Worm (Caenorhabditis elegans) whole organism, L1 larva: ENCODE results near the gene cut-4.

ENCODE experiments used
- C16A3.4 ChIP-seq: fragments of 150-350 bp; optimal IDR thresholded peaks from 2 replicates; lab custom pipeline; 2014; ENCODE audit warnings: missing biosample characterization, missing genetic modification characterization
- C34B4.2 ChIP-seq: sonication (generic microtip); optimal IDR thresholded peaks from 2 replicates; lab custom pipeline; 2017; ENCODE audit warnings: mild to moderate bottlenecking, missing genetic modification characterization, missing compliant biosample characterization
- F16B12.6 ChIP-seq: fragments of 150-350 bp; optimal IDR thresholded peaks from 2 replicates; lab custom pipeline; 2014; ENCODE audit warnings: missing biosample characterization, missing genetic modification characterization
- aly-2 ChIP-seq: fragments of 150-350 bp; optimal IDR thresholded peaks from 2 replicates; lab custom pipeline; 2014; ENCODE audit warnings: missing biosample characterization, missing genetic modification characterization
- blmp-1 ChIP-seq: fragments of 150-350 bp; optimal IDR thresholded peaks from 2 replicates; lab custom pipeline; 2014; ENCODE audit warnings: missing biosample characterization, missing genetic modification characterization
- ceh-8 ChIP-seq: fragments of 200-800 bp; sonication (Bioruptor generic); optimal IDR thresholded peaks from 2 replicates; lab custom pipeline; 2018; ENCODE audit warnings: mild to moderate bottlenecking, missing genetic modification characterization, moderate library complexity, missing compliant biosample characterization
- ceh-88 ChIP-seq: fragments of 200-800 bp; sonication (Bioruptor generic); IDR thresholded peaks from 2 replicates; pipeline ENCODE4 v1.3.6; 2022; ENCODE audit warnings: missing genetic modification characterization, missing compliant biosample characterization
- ceh-90 ChIP-seq: sonication (generic microtip); optimal IDR thresholded peaks from 2 replicates; lab custom pipeline; 2016; ENCODE audit warnings: missing genetic modification characterization, missing compliant biosample characterization
- dpl-1 ChIP-seq, 3 experiments: fragments of 150-350 bp in 2 of 3; sonication (generic microtip) in 1 of 3; optimal IDR thresholded peaks; 2 replicates each; lab custom pipeline; 2014 to 2017; ENCODE audit warnings: missing biosample characterization in 3 of 3, missing genetic modification characterization in 3 of 3, missing genetic modification reagents in 3 of 3
- efl-1 ChIP-seq, 4 experiments: fragments of 150-350 bp; optimal IDR thresholded peaks in 3 of 4; peaks in 1 of 4; 1 replicate in 1 of 4; 2 replicates in 3 of 4; lab custom pipeline; 2014; ENCODE audit warnings: missing biosample characterization in 2 of 4, missing genetic modification characterization in 2 of 4, missing genetic modification reagents in 2 of 4
- fkh-10 ChIP-seq: sonication (generic microtip); optimal IDR thresholded peaks from 2 replicates; lab custom pipeline; 2017; ENCODE audit warnings: missing biosample characterization, missing genetic modification reagents, missing genetic modification characterization
- fkh-4 ChIP-seq: sonication (generic microtip); optimal IDR thresholded peaks from 2 replicates; lab custom pipeline; 2016; ENCODE audit warnings: missing compliant biosample characterization, missing genetic modification characterization, borderline replicate concordance
- fkh-8 ChIP-seq: sonication (generic microtip); optimal IDR thresholded peaks from 2 replicates; lab custom pipeline; 2016; ENCODE audit warnings: mild to moderate bottlenecking, missing genetic modification characterization, missing compliant biosample characterization
- fos-1 ChIP-seq: fragments of 150-350 bp; optimal IDR thresholded peaks from 2 replicates; lab custom pipeline; 2014; ENCODE audit warnings: missing biosample characterization, missing genetic modification characterization
- grh-1 ChIP-seq: fragments of 200-800 bp; sonication (Bioruptor generic); IDR thresholded peaks from 2 replicates; pipeline ENCODE4 v1.3.6; 2022; ENCODE audit warnings: missing genetic modification reagents, missing genetic modification characterization, missing compliant biosample characterization
- hlh-17 ChIP-seq: fragments of 200-800 bp; sonication (Bioruptor generic); optimal IDR thresholded peaks from 2 replicates; lab custom pipeline; 2018; ENCODE audit warnings: missing genetic modification characterization, mild to moderate bottlenecking, missing compliant biosample characterization, moderate library complexity, borderline replicate concordance
- lin-13 ChIP-seq: fragments of 150-350 bp; optimal IDR thresholded peaks from 2 replicates; lab custom pipeline; 2014; ENCODE audit warnings: missing biosample characterization, missing genetic modification reagents, missing genetic modification characterization
- lin-14 ChIP-seq: fragments of 200-800 bp; sonication (Bioruptor generic); optimal IDR thresholded peaks from 2 replicates; lab custom pipeline; 2018; ENCODE audit warnings: mild to moderate bottlenecking, missing genetic modification characterization, moderate library complexity, missing compliant biosample characterization
- lin-35 ChIP-seq, 2 experiments: fragments of 150-350 bp; optimal IDR thresholded peaks; 2 replicates each; lab custom pipeline; 2014; ENCODE audit warnings: missing biosample characterization in 2 of 2, missing genetic modification characterization in 2 of 2, missing genetic modification reagents in 2 of 2
- lsy-2 ChIP-seq, 2 experiments: fragments of 150-350 bp; optimal IDR thresholded peaks; 2 replicates each; lab custom pipeline; 2014; ENCODE audit warnings: missing biosample characterization in 2 of 2, missing genetic modification characterization in 2 of 2
- mep-1 ChIP-seq: fragments of 150-350 bp; optimal IDR thresholded peaks from 2 replicates; lab custom pipeline; 2014; ENCODE audit warnings: missing biosample characterization, missing genetic modification characterization
- nhr-11 ChIP-seq: fragments of 150-350 bp; optimal IDR thresholded peaks from 2 replicates; lab custom pipeline; 2014; ENCODE audit warnings: missing biosample characterization, missing genetic modification characterization
- nhr-12 ChIP-seq: sonication (generic microtip); optimal IDR thresholded peaks from 2 replicates; lab custom pipeline; 2017; ENCODE audit warnings: missing biosample characterization, missing genetic modification characterization
- nhr-20 ChIP-seq: sonication (generic microtip); optimal IDR thresholded peaks from 2 replicates; lab custom pipeline; 2016; ENCODE audit warnings: mild to moderate bottlenecking, missing genetic modification characterization, missing compliant biosample characterization
- nhr-47 ChIP-seq: sonication (generic microtip); optimal IDR thresholded peaks from 2 replicates; lab custom pipeline; 2016; ENCODE audit warnings: mild to moderate bottlenecking, missing genetic modification characterization, moderate library complexity, missing compliant biosample characterization
- nhr-71 ChIP-seq: sonication (generic microtip); optimal IDR thresholded peaks from 2 replicates; lab custom pipeline; 2016; ENCODE audit warnings: mild to moderate bottlenecking, missing genetic modification characterization, moderate library complexity, missing compliant biosample characterization
- nhr-76 ChIP-seq: sonication (generic microtip); optimal IDR thresholded peaks from 2 replicates; lab custom pipeline; 2017; ENCODE audit warnings: missing biosample characterization, missing genetic modification characterization
- nhr-84 ChIP-seq: sonication (generic microtip); optimal IDR thresholded peaks from 2 replicates; lab custom pipeline; 2017; ENCODE audit warnings: missing biosample characterization, missing genetic modification characterization
- snu-23 ChIP-seq: sonication (generic microtip); optimal IDR thresholded peaks from 2 replicates; lab custom pipeline; 2016; ENCODE audit warnings: missing genetic modification characterization, missing compliant biosample characterization
- sptf-1 ChIP-seq: fragments of 150-350 bp; optimal IDR thresholded peaks from 2 replicates; lab custom pipeline; 2014; ENCODE audit warnings: missing biosample characterization, missing genetic modification characterization
- tbx-2 ChIP-seq: sonication (generic microtip); optimal IDR thresholded peaks from 2 replicates; lab custom pipeline; 2016; ENCODE audit warnings: missing genetic modification characterization, missing compliant biosample characterization
- unc-62 ChIP-seq: fragments of 150-350 bp; optimal IDR thresholded peaks from 2 replicates; lab custom pipeline; 2014; ENCODE audit warnings: missing biosample characterization, missing genetic modification reagents, missing genetic modification characterization
- xbp-1 ChIP-seq: sonication (generic microtip); optimal IDR thresholded peaks from 2 replicates; lab custom pipeline; 2016; ENCODE audit warnings: missing genetic modification characterization, missing compliant biosample characterization
- ztf-4 ChIP-seq: fragments of 150-350 bp; optimal IDR thresholded peaks from 2 replicates; lab custom pipeline; 2014; ENCODE audit warnings: missing biosample characterization, missing genetic modification characterization

cut-4 gene

DNA sequence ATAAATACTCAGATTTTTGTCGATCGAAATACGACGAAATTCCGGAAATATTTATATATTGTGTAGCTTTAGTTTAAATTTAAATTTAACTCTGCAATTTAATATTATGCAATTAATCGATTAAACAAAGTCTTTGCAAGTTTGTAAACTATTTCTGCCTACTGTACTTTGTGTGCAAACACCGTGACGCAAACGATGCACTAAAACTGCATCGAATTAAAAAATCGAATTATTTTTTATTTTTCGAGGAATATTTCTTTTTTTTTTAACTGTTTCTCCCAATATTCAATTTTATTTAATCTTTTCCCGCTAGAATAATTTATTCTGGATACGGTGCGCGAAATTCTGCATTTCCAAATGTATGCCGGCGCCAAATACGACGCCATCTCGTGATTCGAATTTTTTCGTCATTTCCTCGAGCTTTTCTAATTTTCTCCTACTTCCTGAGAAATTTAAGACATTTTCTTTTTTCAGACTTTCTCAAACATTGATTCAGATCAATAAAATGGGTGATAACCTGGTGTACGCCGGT lies 19.5 kb upstream of the cut-4 start, which contains the start of gene eif-2A:
TSS of gene eif-2A (plus strand) at position 469 of the 532 bp plus-strand sequence.
- TF ChIP-seq C34B4.2 (tag; lab: Kevin White, UChicago): no peak
- TF ChIP-seq nhr-47 (tag; lab: Kevin White, UChicago): peak; percentile 7
- TF ChIP-seq F16B12.6 (tag; lab: Kevin White, UChicago): peak; percentile 75
- TF ChIP-seq efl-1 (optimal IDR thresholded peaks at IDR 0.05; lab: Kevin White, UChicago): peak in 1 of 2 experiments; percentile 44
- peak in 1 of 2 experiments; percentile 50 for TF ChIP-seq efl-1 (GFP tag; optimal IDR thresholded peaks at IDR 0.05 in 1 of 2; lab: Kevin White, UChicago)
- no peak for TF ChIP-seq lin-14 (GFP tag; lab: Kevin White, UChicago)
- no peak for TF ChIP-seq ceh-8 (GFP tag; lab: Kevin White, UChicago)
- TF ChIP-seq mep-1 (tag; lab: Kevin White, UChicago): peak; percentile 50
- TF ChIP-seq hlh-17 (GFP tag; lab: Kevin White, UChicago): no peak
- peak; percentile 25 to 41 for TF ChIP-seq lin-35 (GFP tag; optimal IDR thresholded peaks at IDR 0.05; lab: Kevin White, UChicago)
- TF ChIP-seq nhr-84 (tag; lab: Kevin White, UChicago): no peak
- TF ChIP-seq lsy-2 (tag; optimal IDR thresholded peaks at IDR 0.05; lab: Kevin White, UChicago): peak; percentile 79 to 97
- TF ChIP-seq nhr-71: peak; percentile 21
- peak; percentile 15 for TF ChIP-seq snu-23 (GFP tag; lab: Kevin White, UChicago)
- TF ChIP-seq ztf-4: no peak
- TF ChIP-seq nhr-12 (tag; lab: Kevin White, UChicago): no peak
- TF ChIP-seq lin-13 (GFP tag; lab: Kevin White, UChicago): no peak
- no peak for TF ChIP-seq aly-2
- TF ChIP-seq fos-1: no peak
- peak; percentile 5 for TF ChIP-seq C16A3.4
- TF ChIP-seq dpl-1 (GFP tag; optimal IDR thresholded peaks at IDR 0.05; lab: Kevin White, UChicago): peak; percentile 23 to 61 (median 38)
- no peak for TF ChIP-seq tbx-2 (tag; lab: Kevin White, UChicago)
- peak; percentile 42 for TF ChIP-seq blmp-1
- TF ChIP-seq fkh-8 (tag; lab: Kevin White, UChicago): no peak

DNA sequence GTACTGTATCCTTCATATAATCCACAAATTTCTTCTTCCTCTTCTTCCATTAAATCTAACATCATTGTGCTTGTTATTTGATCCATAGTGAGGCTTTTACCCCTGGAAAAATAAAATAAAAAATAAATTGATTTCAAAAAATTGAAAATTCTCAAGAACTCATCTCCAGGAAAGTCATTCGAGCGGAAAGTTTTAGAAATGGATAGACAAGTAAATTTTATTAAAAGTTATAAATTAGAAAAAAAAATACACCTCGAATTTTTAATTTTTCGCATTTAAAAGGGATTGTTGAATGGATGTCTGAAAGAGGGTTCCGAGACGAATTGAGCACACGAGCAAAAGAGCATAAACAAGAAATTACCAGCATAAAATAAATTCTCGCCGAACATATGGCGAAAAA lies 14.0 kb upstream of the cut-4 start, which contains the start of gene frpr-21:
TSS of gene frpr-21 (minus strand) at position 101 of the 400 bp plus-strand sequence.
- TF ChIP-seq xbp-1 (tag; lab: Kevin White, UChicago) (no peak), lin-35 (GFP tag; optimal IDR thresholded peaks at IDR 0.05; lab: Kevin White, UChicago) (no peak), nhr-11 (no peak)

DNA sequence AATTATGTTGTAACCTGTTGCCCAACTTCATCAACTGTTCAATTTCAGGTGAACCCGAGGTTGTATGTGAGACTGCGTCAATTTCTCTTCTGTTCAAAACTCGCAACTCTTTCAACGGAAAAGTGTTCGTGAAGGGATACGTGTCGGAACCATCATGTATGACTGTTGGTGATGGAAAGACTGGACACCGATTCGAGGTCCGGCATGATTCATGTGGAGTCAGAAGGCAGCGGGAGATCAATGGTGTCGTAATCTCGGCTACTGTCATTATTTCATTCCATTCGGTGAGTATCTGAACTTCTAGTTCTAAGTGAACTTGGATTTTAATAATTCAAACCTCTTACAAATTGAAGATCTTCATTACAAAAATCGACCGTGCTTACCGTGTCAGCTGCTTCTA lies 1.9 kb downstream of the cut-4 start:
- TF ChIP-seq nhr-76 (tag; lab: Kevin White, UChicago): no peak
- no peak for TF ChIP-seq C34B4.2 (tag; lab: Kevin White, UChicago)
- no peak for TF ChIP-seq nhr-20
- no peak for TF ChIP-seq sptf-1
- TF ChIP-seq unc-62 (GFP tag; lab: Kevin White, UChicago): no peak
- no peak for TF ChIP-seq snu-23 (GFP tag; lab: Kevin White, UChicago)
- TF ChIP-seq fkh-8 (tag; lab: Kevin White, UChicago): no peak
- no peak for TF ChIP-seq ceh-8 (GFP tag; lab: Kevin White, UChicago)
- no peak for TF ChIP-seq lsy-2 (tag; optimal IDR thresholded peaks at IDR 0.05; lab: Kevin White, UChicago)
- no peak for TF ChIP-seq C16A3.4
- TF ChIP-seq ceh-88 (GFP tag; lab: Robert Waterston, UW): no peak
- TF ChIP-seq fkh-4 (tag; lab: Kevin White, UChicago): no peak
- TF ChIP-seq mep-1 (tag; lab: Kevin White, UChicago): no peak
- no peak for TF ChIP-seq fkh-10 (GFP tag; lab: Kevin White, UChicago)
- no peak for TF ChIP-seq grh-1

DNA sequence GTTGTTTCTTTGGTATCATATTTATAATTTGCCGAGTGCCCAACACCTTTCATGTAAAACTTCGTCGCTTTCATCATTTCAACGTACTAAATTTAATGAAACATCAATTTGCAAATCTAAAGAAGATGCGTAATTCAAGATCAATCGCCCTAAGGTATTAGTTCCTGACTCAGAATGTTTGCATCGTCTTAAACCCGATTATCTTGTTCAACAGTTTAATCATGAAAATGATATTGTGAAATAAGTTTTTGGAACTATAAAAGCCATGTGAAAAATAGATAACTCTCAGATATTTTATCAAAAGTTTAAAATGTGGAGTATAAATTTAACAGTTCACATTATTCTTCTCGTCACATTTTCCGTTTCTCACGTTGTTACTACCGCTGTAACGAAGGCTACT lies 4.0 kb downstream of the cut-4 start, which contains the start of gene E04D5.4:
TSS of gene E04D5.4 (plus strand) at position 301 of the 400 bp plus-strand sequence.
- TF ChIP-seq ceh-90 (tag; lab: Kevin White, UChicago) (no peak), nhr-20 (no peak), efl-1 (optimal IDR thresholded peaks at IDR 0.05; lab: Kevin White, UChicago) (no peak), efl-1 (GFP tag; optimal IDR thresholded peaks at IDR 0.05 in 1 of 2; lab: Kevin White, UChicago) (peak in 1 of 2 experiments; percentile 83)
